Worm (Caenorhabditis elegans) whole organism, L4/young adult: Measurements from ENCODE around the gene tbc-14.

ENCODE experiments used
- dao-5 ChIP-seq: sonication (generic microtip); optimal IDR thresholded peaks from 2 replicates; lab custom pipeline; 2016; ENCODE audit warnings: missing genotype, missing genetic modification characterization, moderate library complexity, missing compliant biosample characterization
- him-1 ChIP-seq: sonication (generic microtip); optimal IDR thresholded peaks from 2 replicates; lab custom pipeline; 2016; ENCODE audit warnings: missing genotype, missing genetic modification reagents, missing genetic modification characterization, missing compliant biosample characterization

- no peak for TF ChIP-seq him-1
- TF ChIP-seq dao-5 (tag; lab: Kevin White, UChicago) = no peak
Observed at ce11 chrII:13489896-13490295, 42.5 kb upstream of the tbc-14 start.
